Fruit fly (Drosophila melanogaster): ENCODE results near the gene CG7194.

Gene CG7194

DNA sequence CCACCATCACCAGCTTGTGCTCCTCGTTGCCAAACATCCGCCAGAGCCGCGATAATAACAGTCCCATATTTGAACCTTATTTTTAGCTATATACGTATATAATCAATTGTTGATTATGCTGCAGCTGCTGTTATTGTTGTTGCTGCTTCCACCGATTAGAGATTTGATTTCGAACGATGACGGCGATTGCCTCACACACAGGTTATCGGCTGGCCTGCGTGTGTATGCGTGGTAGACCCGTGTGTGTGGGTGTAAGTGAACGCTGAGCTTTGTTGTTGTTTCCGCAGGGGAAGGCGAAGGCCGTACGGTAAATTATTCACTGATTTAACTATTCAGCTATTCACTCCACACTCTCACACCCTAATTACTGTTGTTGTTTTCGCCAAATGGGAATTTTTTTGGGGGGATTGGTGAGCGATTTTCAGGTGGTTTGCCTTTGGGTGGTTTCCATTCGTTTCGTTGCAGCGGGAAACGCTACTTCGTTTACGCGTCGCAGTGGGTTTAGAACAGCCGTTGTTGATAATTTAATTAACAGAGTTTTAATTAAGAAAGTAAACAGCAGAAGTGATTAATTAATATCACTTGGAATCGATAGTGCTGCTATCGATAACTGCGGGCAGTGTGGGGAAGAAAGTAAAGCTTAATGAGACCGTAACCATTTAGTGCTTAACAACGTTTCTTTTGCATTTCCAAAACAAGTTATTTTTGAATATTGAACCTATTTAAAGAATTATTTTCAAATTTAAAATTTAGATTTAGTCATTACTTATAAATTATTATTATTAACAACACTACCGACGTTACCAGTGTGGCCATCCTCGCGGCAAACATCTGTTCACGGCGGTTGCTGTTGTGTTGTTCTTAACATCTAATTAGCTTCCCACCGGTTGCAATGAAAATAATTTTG lies 4.4 kb downstream of the CG7194 start, which contains the start of the genes Arl5 and CG13671 (continued):
- peak; percentile 72; the same call in 1 of the 2 replicates for TF ChIP-seq sna (GFP tag; IDR thresholded peaks at IDR 0.05; ENCODE audit: partially characterized antibody)
- peak; percentile 44; the same call in 2 of the 3 replicates for TF ChIP-seq zen2 (GFP tag; IDR thresholded peaks at IDR 0.05; ENCODE audit: partially characterized antibody)
- TF ChIP-seq CG2120 (GFP tag; optimal IDR thresholded peaks at IDR 0.05), result peak; percentile 84
- TF ChIP-seq CG13287 (GFP tag; IDR thresholded peaks at IDR 0.05; ENCODE audit: partially characterized antibody), result peak; percentile 85
- TF ChIP-seq bowl (GFP tag; IDR thresholded peaks at IDR 0.05), result no peak
- no peak for TF ChIP-seq z (GFP tag; IDR thresholded peaks at IDR 0.05)
- TF ChIP-seq CG31388 (GFP tag; optimal IDR thresholded peaks at IDR 0.05), result peak; percentile 70
- TF ChIP-seq CG30020 (tag; optimal IDR thresholded peaks at IDR 0.05), result peak; percentile 45
- peak; percentile 68; the same call in 1 of the 3 replicates for TF ChIP-seq CG2889 (GFP tag; IDR thresholded peaks at IDR 0.05)
- peak; percentile 69 for TF ChIP-seq CG18619 (GFP tag; optimal IDR thresholded peaks at IDR 0.05)
- TF ChIP-seq crc (GFP tag; optimal IDR thresholded peaks at IDR 0.05), result no peak
- TF ChIP-seq CG12299 (tag; optimal IDR thresholded peaks at IDR 0.05), result peak; percentile 22
- peak; percentile 37 for TF ChIP-seq B-H2 (GFP tag; optimal IDR thresholded peaks at IDR 0.05)
- TF ChIP-seq ara (GFP tag; IDR thresholded peaks at IDR 0.05), result peak; percentile 67; the same call in 1 of the 2 replicates
- peak; percentile 78 for TF ChIP-seq unpg (GFP tag; optimal IDR thresholded peaks at IDR 0.05)
- TF ChIP-seq emc (GFP tag; optimal IDR thresholded peaks at IDR 0.05), result no peak
- no peak for TF ChIP-seq nerfin-1 (tag; optimal IDR thresholded peaks at IDR 0.05)
- TF ChIP-seq Lhr (GFP tag; optimal IDR thresholded peaks at IDR 0.05), result peak; percentile 58
- peak; percentile 64 for TF ChIP-seq chm (GFP tag; IDR thresholded peaks at IDR 0.05)
- peak; percentile 66 for TF ChIP-seq Aef1 (GFP tag; IDR thresholded peaks at IDR 0.05)
- TF ChIP-seq dan (GFP tag; IDR thresholded peaks at IDR 0.05), result peak; percentile 12; the same call in 1 of the 2 replicates
- TF ChIP-seq CG31224 (GFP tag; IDR thresholded peaks at IDR 0.05), result peak; percentile 66
- 0 out of 2 replicates have a peak, but pooled peaks have one; percentile 17 for TF ChIP-seq sens-2 (GFP tag; IDR thresholded peaks at IDR 0.05)
- no peak for TF ChIP-seq CG15479 (GFP tag; optimal IDR thresholded peaks at IDR 0.05)
- TF ChIP-seq jumu (GFP tag; optimal IDR thresholded peaks at IDR 0.05), result peak; percentile 34
- peak; percentile 23 for TF ChIP-seq CHES-1-like (GFP tag; optimal IDR thresholded peaks at IDR 0.05)
- no peak for TF ChIP-seq prd (optimal IDR thresholded peaks at IDR 0.05)
- peak; percentile 91 for TF ChIP-seq prd (GFP tag; IDR thresholded peaks at IDR 0.05)
- no peak for TF ChIP-seq eve (GFP tag; optimal IDR thresholded peaks at IDR 0.05)
- peak; percentile 23 for TF ChIP-seq CG15073 (GFP tag; optimal IDR thresholded peaks at IDR 0.05)
- TF ChIP-seq GATAe (GFP tag; conservative IDR thresholded peaks at IDR 0.05), result peak; percentile 66
- TF ChIP-seq CG4854 (GFP tag; optimal IDR thresholded peaks at IDR 0.05), result peak; percentile 61
- TF ChIP-seq cato (GFP tag; optimal IDR thresholded peaks at IDR 0.05; ENCODE audit: borderline replicate concordance), result peak; percentile 74
- peak; percentile 52 for TF ChIP-seq CG2129 (GFP tag; IDR thresholded peaks at IDR 0.05; ENCODE audit: partially characterized antibody)
- peak; percentile 90 for TF ChIP-seq zen (tag; optimal IDR thresholded peaks at IDR 0.05)
- TF ChIP-seq seq (GFP tag; IDR thresholded peaks at IDR 0.05), result peak; percentile 66; the same call in 1 of the 2 replicates
- TF ChIP-seq CG7839 (tag; optimal IDR thresholded peaks at IDR 0.05), result peak; percentile 60
- peak; percentile 67 for TF ChIP-seq CG6272 (GFP tag; IDR thresholded peaks at IDR 0.05)
- peak; percentile 54 for TF ChIP-seq CG16863 (GFP tag; optimal IDR thresholded peaks at IDR 0.05)
- TF ChIP-seq sima (GFP tag; optimal IDR thresholded peaks at IDR 0.05), result no peak
- TF ChIP-seq Hmr (GFP tag; optimal IDR thresholded peaks at IDR 0.05), result peak; percentile 75
- TF ChIP-seq Hey (tag; optimal IDR thresholded peaks at IDR 0.05), result no peak
- no peak for TF ChIP-seq Dfd (GFP tag; optimal IDR thresholded peaks at IDR 0.05)
- peak; percentile 83; the same call in 2 of the 3 replicates for TF ChIP-seq sr (GFP tag; IDR thresholded peaks at IDR 0.05)
- no peak for TF ChIP-seq fru (optimal IDR thresholded peaks at IDR 0.05)
- peak; percentile 78 for TF ChIP-seq CG34422 (GFP tag; IDR thresholded peaks at IDR 0.05)
- no peak for TF ChIP-seq Hand (GFP tag; optimal IDR thresholded peaks at IDR 0.05)
- TF ChIP-seq Sox102F (GFP tag; optimal IDR thresholded peaks at IDR 0.05), result no peak
- TF ChIP-seq pros (GFP tag; optimal IDR thresholded peaks at IDR 0.05), result no peak

All from whole organism, embryonic.